Fruit fly (Drosophila melanogaster): Measurements from ENCODE around the gene Tengl3.

The Tengl3 gene

dm6 chr2L:2226259-2227121, 11.6 kb downstream of the Tengl3 start, which contains the start of the genes CG15387 and sau (continued):
- TF ChIP-seq Smox (GFP tag; optimal IDR thresholded peaks at IDR 0.05) (peak; percentile 88), Hr38 (GFP tag; optimal IDR thresholded peaks at IDR 0.05) (peak; percentile 72), Hr4 (GFP tag; optimal IDR thresholded peaks at IDR 0.05) (peak; percentile 90), achi (GFP tag; optimal IDR thresholded peaks at IDR 0.05) (peak; percentile 82), Lpt (GFP tag; optimal IDR thresholded peaks at IDR 0.05) (peak; percentile 42), Ets21C (GFP tag; optimal IDR thresholded peaks at IDR 0.05) (peak; percentile 85), cyc (GFP tag; optimal IDR thresholded peaks at IDR 0.05) (peak; percentile 90), vri (GFP tag; optimal IDR thresholded peaks at IDR 0.05) (peak; percentile 84), CG3032 (tag; optimal IDR thresholded peaks at IDR 0.05) (peak; percentile 84), OdsH (GFP tag; optimal IDR thresholded peaks at IDR 0.05) (peak; percentile 90), CG7368 (GFP tag; optimal IDR thresholded peaks at IDR 0.05) (peak; percentile 75), CG11902 (GFP tag; optimal IDR thresholded peaks at IDR 0.05) (peak; percentile 75), dsx (GFP tag; optimal IDR thresholded peaks at IDR 0.05; ENCODE audit: poor library complexity, severe bottlenecking) (peak; percentile 81), CG1621 (tag; optimal IDR thresholded peaks at IDR 0.05) (peak; percentile 52), Sox15 (GFP tag; optimal IDR thresholded peaks at IDR 0.05) (peak; percentile 71), CG8632 (GFP tag; optimal IDR thresholded peaks at IDR 0.05) (peak; percentile 74), Eip93F (GFP tag; optimal IDR thresholded peaks at IDR 0.05) (peak; percentile 27), CG16779 (tag; optimal IDR thresholded peaks at IDR 0.05) (peak; percentile 2), Sox14 (GFP tag; optimal IDR thresholded peaks at IDR 0.05) (peak; percentile 88), CG4318 (GFP tag; optimal IDR thresholded peaks at IDR 0.05) (peak; percentile 21), lz (GFP tag; optimal IDR thresholded peaks at IDR 0.05) (peak; percentile 93), Gug (GFP tag; IDR thresholded peaks at IDR 0.05) (peak; percentile 68), eg (GFP tag; IDR thresholded peaks at IDR 0.05) (peak; percentile 77), Met (GFP tag; optimal IDR thresholded peaks at IDR 0.05) (peak; percentile 90), CG11762 (GFP tag; optimal IDR thresholded peaks at IDR 0.05; ENCODE audit: insufficient read depth) (peak; percentile 48), spab (GFP tag; optimal IDR thresholded peaks at IDR 0.05) (peak; percentile 50), fkh (GFP tag; optimal IDR thresholded peaks at IDR 0.05) (peak; percentile 45), dac (GFP tag; optimal IDR thresholded peaks at IDR 0.05) (peak; percentile 54), CG8319 (GFP tag; optimal IDR thresholded peaks at IDR 0.05) (peak; percentile 57), acj6 (GFP tag; optimal IDR thresholded peaks at IDR 0.05) (peak; percentile 90), ss (GFP tag; optimal IDR thresholded peaks at IDR 0.05) (peak; percentile 2 to 79), Eip78C (GFP tag) (peak; percentile 95), Eip75B (GFP tag; optimal IDR thresholded peaks at IDR 0.05) (peak; percentile 84), Sox102F (GFP tag; optimal IDR thresholded peaks at IDR 0.05) (peak; percentile 87), salr (GFP tag; optimal IDR thresholded peaks at IDR 0.05) (peak; percentile 55 to 84), Hr39 (GFP tag; optimal IDR thresholded peaks at IDR 0.05) (peak; percentile 93)

dm6 chr2L:2222377-2222776, 15.7 kb downstream of the Tengl3 start:
- TF ChIP-seq net (GFP tag; optimal IDR thresholded peaks at IDR 0.05) = no peak
- TF ChIP-seq eg (GFP tag; IDR thresholded peaks at IDR 0.05) = 0 out of 3 replicates have a peak, but pooled peaks have one; percentile 38
- peak; percentile 30 for TF ChIP-seq OdsH (GFP tag; optimal IDR thresholded peaks at IDR 0.05)
- no peak for TF ChIP-seq Lpt (GFP tag; optimal IDR thresholded peaks at IDR 0.05)
- no peak for TF ChIP-seq dac (GFP tag; optimal IDR thresholded peaks at IDR 0.05)
- TF ChIP-seq ss (GFP tag; optimal IDR thresholded peaks at IDR 0.05) = peak in 1 of 2 experiments; percentile 6
- TF ChIP-seq CG8119 (GFP tag; IDR thresholded peaks at IDR 0.05) = peak; percentile 48; the same call in 1 of the 3 replicates
- no peak for TF ChIP-seq spab (GFP tag; optimal IDR thresholded peaks at IDR 0.05)
- TF ChIP-seq Hr38 (GFP tag; optimal IDR thresholded peaks at IDR 0.05) = no peak
- TF ChIP-seq svp (GFP tag) = peak; percentile 78
- TF ChIP-seq CG3919 (GFP tag; optimal IDR thresholded peaks at IDR 0.05) = peak; percentile 4
- peak; percentile 46 for TF ChIP-seq CG32006 (GFP tag; optimal IDR thresholded peaks at IDR 0.05)
- no peak for TF ChIP-seq topi (GFP tag; optimal IDR thresholded peaks at IDR 0.05)
- no peak for TF ChIP-seq CG10669 (GFP tag; optimal IDR thresholded peaks at IDR 0.05)
- TF ChIP-seq CG6276 (GFP tag; optimal IDR thresholded peaks at IDR 0.05) = peak; percentile 33
- TF ChIP-seq fkh (GFP tag; optimal IDR thresholded peaks at IDR 0.05) = no peak
- peak; percentile 41; the same call in 1 of the 3 replicates for TF ChIP-seq CG6163 (GFP tag; IDR thresholded peaks at IDR 0.05)
- no peak for TF ChIP-seq CG11762 (GFP tag; optimal IDR thresholded peaks at IDR 0.05; ENCODE audit: insufficient read depth)
- peak; percentile 10 for TF ChIP-seq pdm3 (GFP tag; optimal IDR thresholded peaks at IDR 0.05)
- TF ChIP-seq Sox15 (GFP tag; optimal IDR thresholded peaks at IDR 0.05) = no peak
- no peak for TF ChIP-seq Eip93F (GFP tag; optimal IDR thresholded peaks at IDR 0.05)
- TF ChIP-seq Eip78C (GFP tag) = peak; percentile 78
- no peak; the same call in 1 of the 2 replicates for TF ChIP-seq CG15336 (GFP tag; IDR thresholded peaks at IDR 0.05)
- no peak for TF ChIP-seq CG31627 (GFP tag; optimal IDR thresholded peaks at IDR 0.05)
- no peak for TF ChIP-seq CG1621 (tag; optimal IDR thresholded peaks at IDR 0.05)
- TF ChIP-seq dsx (GFP tag; optimal IDR thresholded peaks at IDR 0.05; ENCODE audit: poor library complexity, severe bottlenecking) = peak; percentile 8

Data from whole organism, prepupa.